Fruit fly (Drosophila melanogaster) whole organism, wandering third instar larva: ENCODE results near the gene CG31109.

Experiments used
- Abd-B ChIP-seq: fragments of >200 bp; optimal IDR thresholded peaks from 2 replicates; lab custom pipeline; 2017; ENCODE audit warnings: missing biosample characterization, missing genetic modification characterization
- CG32264 ChIP-seq: fragments of 200-800 bp; sonication (Bioruptor generic); optimal IDR thresholded peaks from 2 replicates; lab custom pipeline; 2016; ENCODE audit warnings: missing biosample characterization, missing genetic modification characterization
- CG9705 ChIP-seq: fragments of 200-800 bp; sonication (Bioruptor generic); optimal IDR thresholded peaks from 2 replicates; lab custom pipeline; 2018; ENCODE audit warnings: missing biosample characterization, mild to moderate bottlenecking, missing genetic modification characterization
- CrebA ChIP-seq: fragments of 200-800 bp; sonication (Bioruptor generic); optimal IDR thresholded peaks from 2 replicates; lab custom pipeline; 2016; ENCODE audit warnings: missing biosample characterization, mild to moderate bottlenecking, missing genetic modification characterization, borderline replicate concordance
- Dfd ChIP-seq: fragments of >200 bp; optimal IDR thresholded peaks from 2 replicates; lab custom pipeline; 2017; ENCODE audit warnings: missing biosample characterization, missing genetic modification characterization
- GATAd ChIP-seq: sonication (Bioruptor generic); optimal IDR thresholded peaks from 2 replicates; lab custom pipeline; 2016; ENCODE audit warnings: missing biosample characterization, missing genetic modification characterization
- HLH106 ChIP-seq: fragments of 200-800 bp; optimal IDR thresholded peaks from 3 replicates; lab custom pipeline; 2019; ENCODE audit warnings: missing biosample characterization, mild to moderate bottlenecking, missing genetic modification characterization, moderate library complexity
- Hnf4 ChIP-seq: fragments of 200-800 bp; sonication (Bioruptor generic); optimal IDR thresholded peaks from 2 replicates; lab custom pipeline; 2016; ENCODE audit warnings: missing biosample characterization, mild to moderate bottlenecking, missing genetic modification characterization
- Hr78 ChIP-seq: fragments of >200 bp; optimal IDR thresholded peaks from 2 replicates; lab custom pipeline; 2017; ENCODE audit warnings: missing biosample characterization, missing genetic modification characterization
- Hr83 ChIP-seq: fragments of 200-300 bp; sonication (Bioruptor generic); optimal IDR thresholded peaks from 2 replicates; lab custom pipeline; 2016; ENCODE audit warnings: missing biosample characterization, mild to moderate bottlenecking, missing genetic modification characterization, moderate library complexity; ENCODE audit not compliant: poor library complexity, severe bottlenecking
- Jra ChIP-seq: sonication (Bioruptor generic); optimal IDR thresholded peaks from 2 replicates; lab custom pipeline; 2016; ENCODE audit warnings: missing biosample characterization, missing genetic modification characterization
- Myc ChIP-seq: fragments of >200 bp; optimal IDR thresholded peaks from 2 replicates; lab custom pipeline; 2017
- N ChIP-seq: fragments of >200 bp; optimal IDR thresholded peaks from 2 replicates; lab custom pipeline; 2018; ENCODE audit warnings: missing biosample characterization, missing external identifiers, missing genetic modification characterization
- OdsH ChIP-seq: fragments of 200-800 bp; sonication (Bioruptor generic); optimal IDR thresholded peaks from 2 replicates; lab custom pipeline; 2016; ENCODE audit warnings: missing biosample characterization, mild to moderate bottlenecking, missing genetic modification characterization
- Rel ChIP-seq, 2 experiments: fragments of 200-800 bp; sonication (Bioruptor generic) in 1 of 2; optimal IDR thresholded peaks; 2 replicates in 1 of 2; 3 replicates in 1 of 2; lab custom pipeline; 2016 to 2019; ENCODE audit warnings: mild to moderate bottlenecking in 2 of 2, missing biosample characterization in 2 of 2, missing genetic modification characterization in 2 of 2, moderate library complexity in 1 of 2
- Sp1 ChIP-seq: fragments of 200-800 bp; sonication (Bioruptor generic); optimal IDR thresholded peaks from 3 replicates; lab custom pipeline; 2019; ENCODE audit warnings: missing biosample characterization, mild to moderate bottlenecking, missing genetic modification characterization, moderate library complexity
- Vsx2 ChIP-seq: fragments of 200-300, 225-300 bp; sonication (Bioruptor generic); optimal IDR thresholded peaks from 2 replicates; lab custom pipeline; 2018; ENCODE audit warnings: missing biosample characterization, missing genetic modification characterization; ENCODE audit not compliant: partially characterized antibody
- br ChIP-seq: fragments of 200-800 bp; sonication (Bioruptor generic); optimal IDR thresholded peaks from 2 replicates; lab custom pipeline; 2016; ENCODE audit warnings: missing biosample characterization, missing genetic modification characterization
- brk ChIP-seq: fragments of 200-800 bp; sonication (Bioruptor generic); optimal IDR thresholded peaks from 2 replicates; lab custom pipeline; 2016; ENCODE audit warnings: missing biosample characterization, mild to moderate bottlenecking, missing genetic modification characterization
- dmrt93B ChIP-seq: fragments of 200-800 bp; sonication (Bioruptor generic); optimal IDR thresholded peaks from 2 replicates; lab custom pipeline; 2018; ENCODE audit warnings: missing biosample characterization, mild to moderate bottlenecking, missing genetic modification characterization
- dsf ChIP-seq: sonication (Bioruptor generic); optimal IDR thresholded peaks from 2 replicates; lab custom pipeline; 2016; ENCODE audit warnings: missing biosample characterization, missing genetic modification characterization, borderline replicate concordance
- ey ChIP-seq: fragments of 200-800 bp; sonication (Bioruptor generic); optimal IDR thresholded peaks from 2 replicates; lab custom pipeline; 2016; ENCODE audit warnings: missing biosample characterization, missing genetic modification characterization
- foxo ChIP-seq, 2 experiments: fragments of 200-800 bp; sonication (Bioruptor generic); optimal IDR thresholded peaks; 2 replicates in 1 of 2; 3 replicates in 1 of 2; lab custom pipeline; 2016 to 2017; ENCODE audit warnings: missing biosample characterization in 2 of 2, missing genetic modification characterization in 2 of 2
- fru ChIP-seq: fragments of 200-800 bp; sonication (Bioruptor generic); optimal IDR thresholded peaks from 3 replicates; lab custom pipeline; 2016; ENCODE audit warnings: missing biosample characterization, mild to moderate bottlenecking, missing genetic modification characterization
- h ChIP-seq: fragments of 200-800 bp; sonication (Bioruptor generic); optimal IDR thresholded peaks from 3 replicates; lab custom pipeline; 2016; ENCODE audit warnings: missing biosample characterization, mild to moderate bottlenecking, missing genetic modification characterization
- jim ChIP-seq: fragments of 175-275, 200-325 bp; sonication (Bioruptor generic); optimal IDR thresholded peaks from 2 replicates; lab custom pipeline; 2016; ENCODE audit warnings: missing biosample characterization, mild to moderate bottlenecking, missing genetic modification characterization
- lola ChIP-seq: fragments of >200 bp; optimal IDR thresholded peaks from 2 replicates; lab custom pipeline; 2017; ENCODE audit warnings: missing biosample characterization, missing genetic modification characterization
- rgr ChIP-seq: fragments of 200-800 bp; sonication (Bioruptor generic); optimal IDR thresholded peaks from 3 replicates; lab custom pipeline; 2016; ENCODE audit warnings: missing biosample characterization, mild to moderate bottlenecking, missing genetic modification characterization
- sv ChIP-seq: fragments of 200-800 bp; sonication (Bioruptor generic); optimal IDR thresholded peaks from 3 replicates; lab custom pipeline; 2016; ENCODE audit warnings: missing biosample characterization, missing genetic modification characterization
- tai ChIP-seq: sonication (Bioruptor generic); optimal IDR thresholded peaks from 2 replicates; lab custom pipeline; 2016; ENCODE audit warnings: missing biosample characterization, missing genetic modification characterization
- usp ChIP-seq: fragments of >200 bp; optimal IDR thresholded peaks from 2 replicates; lab custom pipeline; 2017; ENCODE audit warnings: missing biosample characterization, missing genetic modification characterization
- woc ChIP-seq: sonication (Bioruptor generic); optimal IDR thresholded peaks from 2 replicates; lab custom pipeline; 2016; ENCODE audit warnings: missing biosample characterization, mild to moderate bottlenecking, missing genetic modification characterization

Gene CG31109

DNA sequence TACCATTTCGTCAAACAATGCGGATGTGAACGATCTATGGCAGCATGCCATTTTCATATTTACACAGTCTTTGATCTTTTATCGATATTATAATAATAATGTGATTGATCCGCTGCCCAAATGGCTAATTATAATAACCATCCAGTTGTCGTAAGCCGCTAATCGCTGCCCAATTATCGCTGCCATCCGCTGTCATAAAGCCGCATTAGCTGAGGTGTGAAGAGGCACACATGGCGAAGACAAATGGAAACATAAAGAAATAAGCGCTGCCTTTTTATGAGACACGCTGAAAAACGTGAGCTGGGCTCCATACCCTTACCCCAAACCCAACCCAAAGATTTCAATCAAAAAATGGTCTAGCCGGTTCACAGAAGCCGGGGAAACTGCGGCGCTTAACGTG is 42.4 kb downstream of the CG31109 start:
- TF ChIP-seq sv (no peak), Abd-B (GFP tag; lab: Kevin White, UChicago) (no peak), Hr83 (GFP tag; lab: Kevin White, UChicago) (no peak), h (GFP tag; lab: Kevin White, UChicago) (no peak), N (no peak), Dfd (no peak), fru (no peak)

DNA sequence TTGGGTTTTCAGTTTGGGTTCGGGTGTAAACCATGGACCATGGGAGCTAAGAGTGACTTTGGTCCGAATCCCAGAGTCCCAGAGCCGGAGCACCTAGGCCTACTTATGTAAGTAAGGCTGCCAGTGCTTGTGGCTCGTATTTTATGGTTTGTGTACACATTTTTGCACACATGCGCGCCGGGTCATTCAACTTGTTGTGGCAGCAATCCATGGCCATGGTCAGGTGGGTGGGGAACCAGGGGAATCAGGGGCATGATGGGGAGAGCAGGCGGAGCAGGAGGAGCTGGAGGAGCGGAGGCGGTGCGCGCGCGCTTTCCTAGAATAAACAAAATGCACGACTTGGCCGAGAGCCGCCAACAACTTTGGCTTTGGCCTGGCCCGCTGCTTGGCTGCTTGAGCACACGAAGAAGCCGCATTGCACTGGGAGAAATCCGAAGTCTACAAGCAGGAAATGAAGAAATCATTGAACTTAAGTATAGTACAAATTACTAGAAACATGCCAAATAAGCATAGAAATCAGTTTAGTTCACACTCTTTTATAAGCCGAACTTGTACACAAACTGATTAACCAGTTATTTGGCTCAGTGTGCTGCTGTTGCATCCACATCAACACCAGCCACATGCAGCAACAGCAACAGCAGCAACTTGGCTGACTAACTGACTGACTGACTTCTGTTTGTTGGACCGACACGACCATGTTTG is 44.6 kb downstream of the CG31109 start:
- TF ChIP-seq Vsx2 (GFP tag; lab: Kevin White, UChicago) (no peak), sv (no peak), lola (GFP tag; lab: Kevin White, UChicago) (no peak), GATAd (GFP tag; lab: Kevin White, UChicago) (no peak), Hnf4 (GFP tag; lab: Kevin White, UChicago) (no peak), Hr78 (GFP tag; lab: Kevin White, UChicago) (no peak), ey (GFP tag; lab: Kevin White, UChicago) (peak; percentile 18), Sp1 (GFP tag; lab: Kevin White, UChicago) (peak; percentile 44), dsf (GFP tag; lab: Kevin White, UChicago) (no peak), woc (peak; percentile 22), jim (GFP tag; lab: Kevin White, UChicago) (no peak), Myc (lab: Kevin White, UChicago) (no peak), HLH106 (peak; percentile 58), Rel (GFP tag; optimal IDR thresholded peaks at IDR 0.05; lab: Kevin White, UChicago) (no peak), Rel (tag; optimal IDR thresholded peaks at IDR 0.05; lab: Kevin White, UChicago) (no peak), foxo (GFP tag; optimal IDR thresholded peaks at IDR 0.05; lab: Kevin White, UChicago) (peak in 1 of 2 experiments; percentile 58), OdsH (GFP tag; lab: Kevin White, UChicago) (peak; percentile 22), dmrt93B (GFP tag; lab: Kevin White, UChicago) (peak; percentile 33), rgr (GFP tag; lab: Kevin White, UChicago) (peak; percentile 10), CrebA (GFP tag; lab: Kevin White, UChicago) (no peak), br (GFP tag; lab: Kevin White, UChicago) (peak; percentile 42), h (GFP tag; lab: Kevin White, UChicago) (peak; percentile 59), Dfd (no peak), CG32264 (no peak), fru (peak; percentile 51)

DNA sequence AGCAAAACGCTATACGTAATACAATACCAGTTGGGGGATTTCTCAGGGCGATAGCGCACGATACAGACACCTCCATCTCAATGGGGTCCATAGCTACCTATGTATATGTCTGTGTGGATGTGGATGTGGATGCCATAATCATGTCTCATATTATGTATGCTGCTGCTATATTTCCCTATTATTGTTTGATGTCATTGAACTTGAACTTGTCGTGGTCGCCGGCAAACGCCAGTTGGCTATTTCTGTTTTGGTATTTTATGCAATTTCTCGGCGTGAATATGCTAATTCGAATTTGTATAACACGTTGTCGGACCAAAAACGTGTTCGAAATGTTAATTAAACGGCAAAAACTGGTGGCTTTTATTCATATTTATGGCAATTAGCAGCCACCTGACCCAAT is 48.7 kb downstream of the CG31109 start:
- TF ChIP-seq Dfd (no peak), usp (GFP tag; lab: Kevin White, UChicago) (no peak), ey (GFP tag; lab: Kevin White, UChicago) (no peak), h (GFP tag; lab: Kevin White, UChicago) (no peak), OdsH (GFP tag; lab: Kevin White, UChicago) (no peak), Hnf4 (GFP tag; lab: Kevin White, UChicago) (no peak), tai (GFP tag; lab: Kevin White, UChicago) (no peak), rgr (GFP tag; lab: Kevin White, UChicago) (no peak), Jra (GFP tag; lab: Kevin White, UChicago) (no peak), woc (no peak), dmrt93B (GFP tag; lab: Kevin White, UChicago) (no peak), foxo (GFP tag; optimal IDR thresholded peaks at IDR 0.05; lab: Kevin White, UChicago) (no peak), Sp1 (GFP tag; lab: Kevin White, UChicago) (no peak), N (no peak), Rel (GFP tag; optimal IDR thresholded peaks at IDR 0.05; lab: Kevin White, UChicago) (no peak), Rel (tag; optimal IDR thresholded peaks at IDR 0.05; lab: Kevin White, UChicago) (no peak), dsf (GFP tag; lab: Kevin White, UChicago) (no peak), jim (GFP tag; lab: Kevin White, UChicago) (no peak)

DNA sequence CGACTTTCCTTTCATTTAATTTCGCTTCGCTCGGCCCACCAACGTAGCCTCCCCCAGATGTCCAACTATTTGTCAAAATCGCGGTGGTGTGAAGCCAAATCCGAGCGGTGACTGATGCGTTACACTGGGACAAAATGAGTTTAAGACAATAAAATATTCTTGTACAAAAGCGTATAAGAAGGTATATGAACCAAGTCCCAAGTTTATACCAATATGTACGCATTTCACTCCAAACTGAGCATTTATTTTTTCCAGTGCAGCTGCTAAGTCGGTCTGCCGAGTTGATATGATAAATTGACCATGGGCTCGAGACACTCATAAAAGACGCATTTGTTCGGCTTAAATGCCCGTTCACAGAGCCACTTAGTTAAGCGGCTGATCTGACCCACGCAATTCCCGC is 49.7 kb downstream of the CG31109 start:
- no peak for TF ChIP-seq foxo (GFP tag; optimal IDR thresholded peaks at IDR 0.05; lab: Kevin White, UChicago)
- no peak for TF ChIP-seq brk (GFP tag; lab: Kevin White, UChicago)
- TF ChIP-seq Hnf4 (GFP tag; lab: Kevin White, UChicago), result no peak
- no peak for TF ChIP-seq Hr83 (GFP tag; lab: Kevin White, UChicago)
- TF ChIP-seq dmrt93B (GFP tag; lab: Kevin White, UChicago), result no peak
- no peak for TF ChIP-seq woc
- no peak for TF ChIP-seq GATAd (GFP tag; lab: Kevin White, UChicago)
- no peak for TF ChIP-seq lola (GFP tag; lab: Kevin White, UChicago)
- TF ChIP-seq dsf (GFP tag; lab: Kevin White, UChicago), result no peak
- no peak for TF ChIP-seq Jra (GFP tag; lab: Kevin White, UChicago)
- TF ChIP-seq br (GFP tag; lab: Kevin White, UChicago), result no peak
- TF ChIP-seq usp (GFP tag; lab: Kevin White, UChicago), result no peak
- no peak for TF ChIP-seq jim (GFP tag; lab: Kevin White, UChicago)
- no peak for TF ChIP-seq rgr (GFP tag; lab: Kevin White, UChicago)
- TF ChIP-seq CrebA (GFP tag; lab: Kevin White, UChicago), result no peak
- TF ChIP-seq CG9705, result no peak
- TF ChIP-seq Hr78 (GFP tag; lab: Kevin White, UChicago), result no peak
